Fruit fly (Drosophila melanogaster) whole organism: Measurements from ENCODE around the gene CG3626.

Experiments used
- CG8478 ChIP-seq: fragments of >200 bp; optimal IDR thresholded peaks from 2 replicates; lab custom pipeline; 2018; ENCODE audit warnings: inconsistent platforms
- EcR ChIP-seq, 2 experiments: fragments of >200 bp; optimal IDR thresholded peaks; 2 replicates each; lab custom pipeline; 2017; ENCODE audit warnings: missing biosample characterization in 2 of 2, missing genetic modification characterization in 2 of 2, missing genetic modification reagents in 2 of 2
- psq ChIP-seq: fragments of >200 bp; optimal IDR thresholded peaks from 2 replicates; lab custom pipeline; 2017

dm6 chrX:4322234-4323210, 43.7 kb upstream of the CG3626 start, which contains the start of gene norpA:
- TF ChIP-seq psq (no peak), EcR (GFP tag; optimal IDR thresholded peaks at IDR 0.05; lab: Kevin White, UChicago) (no peak), CG8478 (no peak)
